Worm (Caenorhabditis elegans) whole organism, late embryonic: ENCODE measurements around the gene oac-53.

Source experiments
- C08G9.2 ChIP-seq: sonication (generic microtip); optimal IDR thresholded peaks from 2 replicates; lab custom pipeline; 2016; ENCODE audit warnings: mild to moderate bottlenecking, missing genetic modification characterization, moderate library complexity, missing compliant biosample characterization
- C38D4.7 ChIP-seq: fragments of 200-800 bp; sonication (Bioruptor generic); optimal IDR thresholded peaks from 2 replicates; lab custom pipeline; 2018; ENCODE audit warnings: mild to moderate bottlenecking, missing genetic modification characterization, moderate library complexity, missing compliant biosample characterization
- ama-1 ChIP-seq: fragments of 150-350 bp; optimal IDR thresholded peaks from 2 replicates; lab custom pipeline; 2014
- pha-4 ChIP-seq: fragments of 150-350 bp; optimal IDR thresholded peaks from 2 replicates; lab custom pipeline; 2018; ENCODE audit warnings: missing biosample characterization, missing genetic modification reagents, missing genetic modification characterization

DNA sequence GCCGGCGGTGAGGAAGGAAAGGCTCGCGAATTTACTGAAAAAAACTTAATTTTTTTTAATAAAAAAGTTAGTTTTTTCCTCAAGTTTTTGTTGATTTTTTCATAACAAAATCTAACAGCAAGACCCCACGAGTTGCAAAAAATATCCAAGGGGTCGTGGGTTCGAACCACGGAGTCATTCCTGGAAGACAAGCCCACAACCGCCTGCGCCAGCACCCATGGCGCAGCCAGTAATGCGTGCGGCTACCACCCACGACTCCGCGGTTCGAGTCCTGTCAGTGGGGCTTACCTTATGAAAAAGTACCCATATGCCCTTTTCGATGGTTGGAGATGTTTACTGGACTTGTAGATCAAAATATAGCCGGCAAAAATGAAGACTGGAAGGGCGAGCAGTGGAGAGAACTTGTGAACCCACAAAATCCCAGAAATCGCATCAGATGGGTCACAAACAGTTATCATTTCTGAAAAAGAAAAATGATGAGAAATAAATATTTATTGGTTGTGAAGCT lies 5.0 kb downstream of the oac-53 start, which contains the start of gene Y70C5A.2:
- TF ChIP-seq ama-1 (lab: Kevin White, UChicago): no peak
- TF ChIP-seq pha-4 (tag; lab: Kevin White, UChicago): no peak
- no peak for TF ChIP-seq C08G9.2
- TF ChIP-seq C38D4.7 (GFP tag; lab: Kevin White, UChicago): no peak
